Worm (Caenorhabditis elegans) whole organism, L2 larva: ENCODE results near the gene nac-3.

Experiments used
- dmd-4 ChIP-seq: sonication (generic microtip); optimal IDR thresholded peaks from 2 replicates; lab custom pipeline; 2017; ENCODE audit warnings: missing biosample characterization, missing genetic modification characterization
- lin-39 ChIP-seq: fragments of 150-350 bp; optimal IDR thresholded peaks from 2 replicates; lab custom pipeline; 2014; ENCODE audit warnings: missing biosample characterization, missing genetic modification reagents, missing genetic modification characterization
- mdl-1 ChIP-seq, 2 experiments: fragments of 150-350 bp in 1 of 2; sonication (generic microtip) in 1 of 2; optimal IDR thresholded peaks; 2 replicates each; lab custom pipeline; 2017; ENCODE audit warnings: missing biosample characterization in 2 of 2, missing genetic modification characterization in 2 of 2
- peb-1 ChIP-seq: fragments of 150-350 bp; optimal IDR thresholded peaks from 2 replicates; lab custom pipeline; 2014; ENCODE audit warnings: missing biosample characterization, missing genetic modification characterization

ce11 chrIII:10154993-10155392 lies 2.4 kb downstream of the nac-3 start:
- no peak for TF ChIP-seq lin-39 (tag; lab: Kevin White, UChicago)
- no peak for TF ChIP-seq mdl-1 (tag; optimal IDR thresholded peaks at IDR 0.05; lab: Kevin White, UChicago)
- no peak for TF ChIP-seq peb-1
- no peak for TF ChIP-seq dmd-4 (tag; lab: Kevin White, UChicago)
